Worm (Caenorhabditis elegans): ENCODE results near the gene T01G5.6.

T01G5.6 gene

DNA sequence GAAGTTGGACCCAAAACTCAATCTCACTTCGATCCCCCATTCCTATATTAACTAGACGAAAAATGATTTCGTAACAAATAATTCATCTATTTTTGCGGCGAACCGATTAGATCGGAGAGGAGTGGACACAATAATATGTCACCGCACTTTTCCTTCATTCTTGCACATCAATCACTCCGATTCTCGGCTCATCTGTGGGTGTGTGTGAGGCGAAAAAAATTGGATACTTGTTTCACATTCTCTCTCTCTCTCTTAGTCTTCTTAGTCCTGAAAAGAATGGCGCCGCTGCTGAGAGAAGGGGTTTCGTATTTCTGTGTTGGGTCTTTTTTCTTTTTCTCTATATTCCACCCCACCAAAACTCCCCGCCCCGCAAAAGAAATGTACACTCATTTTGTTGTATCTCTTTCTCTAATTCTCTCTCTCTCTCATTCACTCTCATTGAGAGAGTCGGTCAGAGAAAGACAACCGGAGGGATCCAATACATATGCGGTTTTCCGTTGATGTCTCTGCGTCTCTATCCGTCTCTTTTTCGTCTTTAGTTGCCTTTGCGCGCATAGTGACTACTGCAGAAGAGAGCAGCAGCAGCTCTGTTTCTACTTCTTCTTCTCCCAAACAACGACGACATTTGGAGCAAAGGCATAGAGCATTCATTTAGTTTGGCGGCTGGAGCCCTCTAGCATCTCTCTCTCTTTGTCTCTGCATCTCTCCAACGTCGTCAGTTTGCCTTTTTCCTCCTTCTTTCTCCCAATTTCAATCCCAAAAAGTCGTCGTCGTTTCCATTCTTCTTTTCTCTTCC, 42.7 kb downstream of the T01G5.6 start, which contains the start of gene unc-76:
Gene unc-76, plus strand, starts transcription at position 746 of the 796 bp plus-strand sequence.
- no peak for TF ChIP-seq ztf-11 (tag; optimal IDR thresholded peaks at IDR 0.05)
- TF ChIP-seq hlh-1 (tag; optimal IDR thresholded peaks at IDR 0.05): peak; percentile 62
- no peak for TF ChIP-seq nhr-28 (tag; optimal IDR thresholded peaks at IDR 0.05)
- TF ChIP-seq lin-13 (tag; optimal IDR thresholded peaks at IDR 0.05): no peak
- TF ChIP-seq nhr-2 (tag; optimal IDR thresholded peaks at IDR 0.05): peak; percentile 39
- peak; percentile 60 for TF ChIP-seq nhr-237 (tag; optimal IDR thresholded peaks at IDR 0.05)
- peak; percentile 52 for TF ChIP-seq lsy-2 (tag; optimal IDR thresholded peaks at IDR 0.05)
- TF ChIP-seq unc-120 (tag; optimal IDR thresholded peaks at IDR 0.05; ENCODE audit: poor library complexity, severe bottlenecking): peak; percentile 99
- TF ChIP-seq sptf-1 (tag; optimal IDR thresholded peaks at IDR 0.05): peak; percentile 35
- TF ChIP-seq ceh-39 (tag; optimal IDR thresholded peaks at IDR 0.05): peak; percentile 65
- TF ChIP-seq cnd-1 (tag; optimal IDR thresholded peaks at IDR 0.05): peak; percentile 26
- TF ChIP-seq ces-1 (GFP tag; optimal IDR thresholded peaks at IDR 0.05): peak; percentile 91
- peak; percentile 94 for TF ChIP-seq unc-62 (GFP tag; optimal IDR thresholded peaks at IDR 0.05)
- TF ChIP-seq drap-1 (GFP tag; optimal IDR thresholded peaks at IDR 0.05): peak; percentile 80
- peak; percentile 57 for TF ChIP-seq mls-2 (tag; optimal IDR thresholded peaks at IDR 0.05)
- no peak for TF ChIP-seq M03D4.4 (tag; optimal IDR thresholded peaks at IDR 0.05)
- TF ChIP-seq pha-4 (tag; optimal IDR thresholded peaks at IDR 0.05): peak; percentile 79
- TF ChIP-seq mep-1 (tag; optimal IDR thresholded peaks at IDR 0.05): peak; percentile 44
- no peak for TF ChIP-seq bed-3 (GFP tag; optimal IDR thresholded peaks at IDR 0.05)
- TF ChIP-seq ceh-43 (GFP tag; optimal IDR thresholded peaks at IDR 0.05): no peak

DNA sequence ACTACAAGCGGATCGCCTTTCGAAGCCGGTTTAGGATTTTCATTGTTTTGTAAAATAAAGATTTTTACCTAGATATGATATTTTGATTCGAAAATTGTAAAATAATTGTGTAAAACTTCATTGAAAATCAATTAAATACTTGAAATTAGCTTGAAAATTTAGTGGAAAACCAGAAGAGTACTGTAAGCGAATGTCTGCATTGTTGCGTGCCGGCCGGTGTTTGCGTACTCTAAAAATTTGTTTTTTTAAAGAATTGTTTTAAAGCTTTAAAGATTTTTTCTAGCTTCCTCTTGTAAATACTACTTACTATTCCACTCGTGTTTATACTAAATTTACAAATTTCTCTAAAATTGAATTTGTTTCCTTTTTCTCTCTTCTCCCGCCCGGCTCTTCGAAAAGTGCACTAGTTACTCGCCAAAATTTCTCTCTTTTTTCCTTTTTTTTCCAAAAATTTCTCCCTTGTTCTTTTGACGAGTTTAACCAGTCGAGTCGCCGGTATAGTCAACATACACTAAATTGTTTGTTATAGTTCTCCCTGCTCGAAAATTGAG, 44.4 kb downstream of the T01G5.6 start:
- TF ChIP-seq lsy-2 (tag; optimal IDR thresholded peaks at IDR 0.05) (peak; percentile 82), ces-1 (GFP tag; optimal IDR thresholded peaks at IDR 0.05) (peak; percentile 87), sptf-1 (tag; optimal IDR thresholded peaks at IDR 0.05) (no peak)

ce11 chrV:15068378-15068777, 45.5 kb downstream of the T01G5.6 start, which contains the start of gene dnj-3:
Gene dnj-3, plus strand, starts transcription at chrV:15068678.
- TF ChIP-seq ceh-43 (GFP tag; optimal IDR thresholded peaks at IDR 0.05): no peak

DNA sequence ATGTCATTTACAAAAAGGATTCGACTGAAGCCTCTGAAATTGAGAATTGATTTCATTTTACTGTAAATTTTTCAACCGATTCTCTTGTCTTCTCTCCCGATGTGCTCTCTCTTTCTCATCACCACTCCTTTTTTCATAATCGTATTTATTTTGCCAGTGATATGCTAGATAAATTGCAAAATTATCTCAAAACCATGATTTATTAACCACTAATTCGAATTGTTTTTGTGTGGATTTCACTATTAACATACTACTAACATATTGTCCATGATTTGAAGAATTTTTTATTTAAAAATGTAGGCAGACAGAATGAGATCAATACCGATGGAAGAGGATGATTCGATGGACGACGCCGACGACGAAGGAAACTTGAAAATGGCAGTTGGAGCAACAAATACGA, 46.7 kb downstream of the T01G5.6 start, which contains the start of gene C25D7.10:
Gene C25D7.10, plus strand, starts transcription at position 301 of the 400 bp plus-strand sequence.
- TF ChIP-seq ceh-83 (GFP tag; optimal IDR thresholded peaks at IDR 0.05): no peak
- TF ChIP-seq tbx-8 (GFP tag; optimal IDR thresholded peaks at IDR 0.05): no peak
- TF ChIP-seq lsy-2 (tag; optimal IDR thresholded peaks at IDR 0.05): no peak
- TF ChIP-seq flh-1 (GFP tag; optimal IDR thresholded peaks at IDR 0.05): no peak
- TF ChIP-seq nhr-12 (tag; optimal IDR thresholded peaks at IDR 0.05): no peak
- TF ChIP-seq hlh-1 (tag; optimal IDR thresholded peaks at IDR 0.05): no peak
- TF ChIP-seq nhr-2 (tag; optimal IDR thresholded peaks at IDR 0.05): no peak
- no peak for TF ChIP-seq ham-2 (GFP tag; optimal IDR thresholded peaks at IDR 0.05)
- TF ChIP-seq ceh-43 (GFP tag; optimal IDR thresholded peaks at IDR 0.05): no peak

- TF ChIP-seq elt-3 (tag; optimal IDR thresholded peaks at IDR 0.05) (no peak), snpc-4 (tag; optimal IDR thresholded peaks at IDR 0.05) (no peak), lin-32 (GFP tag; optimal IDR thresholded peaks at IDR 0.05) (no peak), cnd-1 (tag; optimal IDR thresholded peaks at IDR 0.05) (no peak), sptf-1 (tag; optimal IDR thresholded peaks at IDR 0.05) (no peak), unc-39 (tag; optimal IDR thresholded peaks at IDR 0.05) (no peak), ceh-39 (tag; optimal IDR thresholded peaks at IDR 0.05) (no peak), lin-13 (tag; optimal IDR thresholded peaks at IDR 0.05) (no peak), ceh-43 (GFP tag; optimal IDR thresholded peaks at IDR 0.05) (no peak), mab-5 (tag; optimal IDR thresholded peaks at IDR 0.05) (no peak), ceh-83 (GFP tag; optimal IDR thresholded peaks at IDR 0.05) (no peak), zip-8 (tag; optimal IDR thresholded peaks at IDR 0.05) (no peak), M03D4.4 (tag; optimal IDR thresholded peaks at IDR 0.05) (no peak)
These were observed 48.0 kb downstream of the T01G5.6 start, which contains the start of gene otub-1 for ce11 chrV:15065837-15066348. Gene otub-1, plus strand, starts transcription at chrV:15066298.
